Worm (Caenorhabditis elegans) whole organism, young adult: Measurements from ENCODE around the gene F56H9.9.

Experiments used
- C06A6.2 ChIP-seq: fragments of 200-800 bp; sonication (Bioruptor generic); conservative IDR thresholded peaks from 2 replicates; pipeline ENCODE4 v1.3.6; 2022; ENCODE audit warnings: missing genetic modification characterization, missing compliant biosample characterization
- D2030.7 ChIP-seq: fragments of 200-800 bp; sonication (Bioruptor generic); IDR thresholded peaks from 2 replicates; pipeline ENCODE4 v1.3.6; 2022; ENCODE audit warnings: missing genetic modification reagents, missing genetic modification characterization, missing compliant biosample characterization
- F23B12.7 ChIP-seq: sonication (generic microtip); optimal IDR thresholded peaks from 2 replicates; lab custom pipeline; 2017; ENCODE audit warnings: missing genetic modification characterization, mild to moderate bottlenecking, missing compliant biosample characterization, antibody characterized with exemption, moderate library complexity; ENCODE audit not compliant: insufficient read depth
- F33H1.4 ChIP-seq: fragments of 200-800 bp; sonication (Bioruptor generic); IDR thresholded peaks from 2 replicates; pipeline ENCODE4 v1.3.6; 2022; ENCODE audit warnings: missing genetic modification reagents, missing genetic modification characterization, missing compliant biosample characterization
- F37B4.10 ChIP-seq: fragments of 200-800 bp; sonication (Bioruptor generic); IDR thresholded peaks from 2 replicates; pipeline ENCODE4 v1.3.6; 2022; ENCODE audit warnings: missing genetic modification characterization, missing compliant biosample characterization
- F49E8.2 ChIP-seq: sonication (generic microtip); optimal IDR thresholded peaks from 3 replicates; lab custom pipeline; 2017; ENCODE audit warnings: missing genetic modification characterization, mild to moderate bottlenecking, missing compliant biosample characterization, antibody characterized with exemption, moderate library complexity; ENCODE audit not compliant: insufficient read depth
- F52B5.7 ChIP-seq: sonication (generic microtip); optimal IDR thresholded peaks from 2 replicates; lab custom pipeline; 2016; ENCODE audit warnings: mild to moderate bottlenecking, missing genetic modification characterization, missing compliant biosample characterization
- F57C9.4 ChIP-seq: sonication (generic microtip); optimal IDR thresholded peaks from 2 replicates; lab custom pipeline; 2017; ENCODE audit warnings: mild to moderate bottlenecking, missing genetic modification characterization, missing compliant biosample characterization
- T07F8.4 ChIP-seq: sonication (generic microtip); optimal IDR thresholded peaks from 2 replicates; lab custom pipeline; 2016; ENCODE audit warnings: mild to moderate bottlenecking, missing genetic modification characterization, moderate library complexity, missing compliant biosample characterization
- T26A5.8 ChIP-seq: sonication (generic microtip); optimal IDR thresholded peaks from 2 replicates; lab custom pipeline; 2016; ENCODE audit warnings: missing genetic modification characterization, missing compliant biosample characterization
- Y53F4B.3 ChIP-seq: fragments of 200-800 bp; sonication (Bioruptor generic); IDR thresholded peaks from 2 replicates; pipeline ENCODE4 v1.3.6; 2022; ENCODE audit warnings: missing genetic modification reagents, missing genetic modification characterization, missing compliant biosample characterization
- Y79H2A.3 ChIP-seq: fragments of 200-800 bp; sonication (Bioruptor generic); conservative IDR thresholded peaks from 2 replicates; pipeline ENCODE4 v1.3.6; 2022; ENCODE audit warnings: missing genetic modification reagents, missing genetic modification characterization, missing compliant biosample characterization
- Y95B8A.8 ChIP-seq: fragments of 200-800 bp; sonication (Bioruptor generic); IDR thresholded peaks from 2 replicates; pipeline ENCODE4 v1.3.6; 2022; ENCODE audit warnings: missing genetic modification reagents, missing genetic modification characterization, missing compliant biosample characterization
- ama-1 ChIP-seq, 3 experiments: fragments of 150-350 bp in 1 of 3; sonication (generic microtip) in 2 of 3; optimal IDR thresholded peaks; 2 replicates each; lab custom pipeline; 2014 to 2018; ENCODE audit warnings: missing biosample characterization in 2 of 3, missing genetic modification characterization in 2 of 3, missing genetic modification reagents in 2 of 3
- aptf-2 ChIP-seq: fragments of 200-800 bp; sonication (Bioruptor generic); conservative IDR thresholded peaks from 2 replicates; pipeline ENCODE4 v1.3.6; 2022; ENCODE audit warnings: missing genetic modification reagents, missing genetic modification characterization, missing compliant biosample characterization
- attf-5 ChIP-seq: fragments of 200-800 bp; sonication (Bioruptor generic); optimal IDR thresholded peaks from 2 replicates; lab custom pipeline; 2018; ENCODE audit warnings: mild to moderate bottlenecking, missing genetic modification characterization, missing compliant biosample characterization
- ceh-27 ChIP-seq: fragments of 200-800 bp; sonication (Bioruptor generic); optimal IDR thresholded peaks from 2 replicates; lab custom pipeline; 2018; ENCODE audit warnings: mild to moderate bottlenecking, missing genetic modification characterization, moderate library complexity, missing compliant biosample characterization
- ceh-40 ChIP-seq: fragments of 200-800 bp; sonication (Bioruptor generic); IDR thresholded peaks from 2 replicates; pipeline ENCODE4 v1.3.6; 2022; ENCODE audit warnings: missing genetic modification characterization, missing compliant biosample characterization
- ceh-58 ChIP-seq: fragments of 200-800 bp; sonication (Bioruptor generic); IDR thresholded peaks from 2 replicates; pipeline ENCODE4 v1.3.6; 2022; ENCODE audit warnings: missing genetic modification characterization, missing compliant biosample characterization
- ceh-79 ChIP-seq: sonication (generic microtip); optimal IDR thresholded peaks from 2 replicates; lab custom pipeline; 2017; ENCODE audit warnings: mild to moderate bottlenecking, missing genetic modification characterization, missing compliant biosample characterization
- chd-7 ChIP-seq: sonication (generic microtip); optimal IDR thresholded peaks from 2 replicates; lab custom pipeline; 2016; ENCODE audit warnings: mild to moderate bottlenecking, missing genetic modification characterization, moderate library complexity, missing compliant biosample characterization
- die-1 ChIP-seq: sonication (generic microtip); optimal IDR thresholded peaks from 2 replicates; lab custom pipeline; 2016; ENCODE audit warnings: missing genotype, mild to moderate bottlenecking, missing genetic modification characterization, missing compliant biosample characterization
- efl-1 ChIP-seq: fragments of 150-350 bp; optimal IDR thresholded peaks from 2 replicates; lab custom pipeline; 2014; ENCODE audit warnings: missing biosample characterization, missing genetic modification reagents, missing genetic modification characterization
- ekl-4 ChIP-seq: fragments of 200-800 bp; sonication (Bioruptor generic); IDR thresholded peaks from 2 replicates; pipeline ENCODE4 v1.3.6; 2022; ENCODE audit warnings: missing genetic modification reagents, missing genetic modification characterization, missing compliant biosample characterization
- gei-17 ChIP-seq: fragments of 200-800 bp; sonication (Bioruptor generic); optimal IDR thresholded peaks from 2 replicates; lab custom pipeline; 2018; ENCODE audit warnings: mild to moderate bottlenecking, missing genetic modification characterization, missing compliant biosample characterization
- hlh-12 ChIP-seq: sonication (generic microtip); optimal IDR thresholded peaks from 2 replicates; lab custom pipeline; 2016; ENCODE audit warnings: missing genetic modification characterization, missing compliant biosample characterization
- hmg-1.2 ChIP-seq: fragments of 200-800 bp; sonication (Bioruptor generic); IDR thresholded peaks from 2 replicates; pipeline ENCODE4 v1.3.6; 2022; ENCODE audit warnings: missing genetic modification reagents, missing genetic modification characterization, missing compliant biosample characterization
- hmg-20 ChIP-seq: fragments of 200-800 bp; sonication (Bioruptor generic); IDR thresholded peaks from 2 replicates; pipeline ENCODE4 v1.3.6; 2022; ENCODE audit warnings: missing genetic modification reagents, missing genetic modification characterization, missing compliant biosample characterization
- let-526 ChIP-seq: fragments of 200-800 bp; sonication (Bioruptor generic); IDR thresholded peaks from 2 replicates; pipeline ENCODE4 v1.3.6; 2022; ENCODE audit warnings: missing genetic modification reagents, missing genetic modification characterization, missing compliant biosample characterization
- lin-40 ChIP-seq: sonication (generic microtip); optimal IDR thresholded peaks from 2 replicates; lab custom pipeline; 2016; ENCODE audit warnings: missing genetic modification characterization, mild to moderate bottlenecking, missing compliant biosample characterization, missing genotype, missing genetic modification reagents
- lir-1 ChIP-seq: fragments of 200-800 bp; sonication (Bioruptor generic); conservative IDR thresholded peaks from 2 replicates; pipeline ENCODE4 v1.3.6; 2022; ENCODE audit warnings: missing genetic modification reagents, missing genetic modification characterization, missing compliant biosample characterization
- lsl-1 ChIP-seq: fragments of 200-800 bp; sonication (Bioruptor generic); optimal IDR thresholded peaks from 2 replicates; lab custom pipeline; 2018; ENCODE audit warnings: mild to moderate bottlenecking, missing genetic modification characterization, moderate library complexity, missing compliant biosample characterization
- madf-10 ChIP-seq: sonication (generic microtip); optimal IDR thresholded peaks from 2 replicates; lab custom pipeline; 2016; ENCODE audit warnings: mild to moderate bottlenecking, missing genetic modification characterization, missing compliant biosample characterization
- madf-3 ChIP-seq: fragments of 200-800 bp; sonication (Bioruptor generic); IDR thresholded peaks from 2 replicates; pipeline ENCODE4 v1.3.6; 2022; ENCODE audit warnings: missing genetic modification reagents, missing genetic modification characterization, missing compliant biosample characterization
- madf-6 ChIP-seq: fragments of 200-800 bp; sonication (Bioruptor generic); IDR thresholded peaks from 2 replicates; pipeline ENCODE4 v1.3.6; 2022; ENCODE audit warnings: missing genetic modification reagents, missing genetic modification characterization, missing compliant biosample characterization
- madf-8 ChIP-seq: fragments of 200-800 bp; sonication (Bioruptor generic); conservative IDR thresholded peaks from 2 replicates; pipeline ENCODE4 v1.3.6; 2022; ENCODE audit warnings: missing genetic modification reagents, missing genetic modification characterization, missing compliant biosample characterization
- nfya-1 ChIP-seq: sonication (generic microtip); optimal IDR thresholded peaks from 2 replicates; lab custom pipeline; 2017; ENCODE audit warnings: antibody characterized with exemption, missing compliant biosample characterization, missing genetic modification characterization, borderline replicate concordance; ENCODE audit not compliant: insufficient read depth
- nhr-90 ChIP-seq: sonication (generic microtip); optimal IDR thresholded peaks from 2 replicates; lab custom pipeline; 2016; ENCODE audit warnings: missing genotype, mild to moderate bottlenecking, missing genetic modification characterization, missing compliant biosample characterization
- rec-8 ChIP-seq, 2 experiments: sonication (generic microtip); optimal IDR thresholded peaks; 2 replicates each; lab custom pipeline; 2016; ENCODE audit warnings: mild to moderate bottlenecking in 2 of 2, missing genetic modification characterization in 2 of 2, missing genetic modification reagents in 2 of 2, missing genotype in 2 of 2, missing biosample characterization in 1 of 2, missing compliant biosample characterization in 1 of 2, moderate library complexity in 1 of 2
- sdz-38 ChIP-seq: sonication (generic microtip); optimal IDR thresholded peaks from 2 replicates; lab custom pipeline; 2016; ENCODE audit warnings: missing genotype, missing genetic modification characterization, missing compliant biosample characterization
- snpc-3.4 ChIP-seq: sonication (generic microtip); optimal IDR thresholded peaks from 2 replicates; lab custom pipeline; 2017; ENCODE audit warnings: missing genetic modification characterization, mild to moderate bottlenecking, missing compliant biosample characterization, antibody characterized with exemption, moderate library complexity, missing genotype, missing genetic modification reagents
- somi-1 ChIP-seq: fragments of 200-800 bp; sonication (Bioruptor generic); optimal IDR thresholded peaks from 2 replicates; lab custom pipeline; 2018; ENCODE audit warnings: mild to moderate bottlenecking, missing genetic modification characterization, missing compliant biosample characterization
- sptf-2 ChIP-seq: fragments of 200-800 bp; sonication (Bioruptor generic); optimal IDR thresholded peaks from 2 replicates; lab custom pipeline; 2018; ENCODE audit warnings: mild to moderate bottlenecking, missing genetic modification characterization, missing compliant biosample characterization
- tlf-1 ChIP-seq: fragments of 200-800 bp; sonication (Bioruptor generic); optimal IDR thresholded peaks from 2 replicates; lab custom pipeline; 2018; ENCODE audit warnings: mild to moderate bottlenecking, missing genetic modification characterization, missing compliant biosample characterization
- unc-130 ChIP-seq: sonication (generic microtip); optimal IDR thresholded peaks from 2 replicates; lab custom pipeline; 2016; ENCODE audit warnings: missing genetic modification reagents, missing genetic modification characterization, missing compliant biosample characterization
- xnd-1 ChIP-seq: sonication (generic microtip); optimal IDR thresholded peaks from 2 replicates; lab custom pipeline; 2016; ENCODE audit warnings: missing genotype, missing genetic modification reagents, missing genetic modification characterization, missing compliant biosample characterization
- ztf-18 ChIP-seq: sonication (generic microtip); optimal IDR thresholded peaks from 2 replicates; lab custom pipeline; 2016; ENCODE audit warnings: missing genotype, mild to moderate bottlenecking, missing genetic modification characterization, missing compliant biosample characterization
- ztf-22 ChIP-seq: fragments of 200-800 bp; sonication (Bioruptor generic); optimal IDR thresholded peaks from 2 replicates; lab custom pipeline; 2018; ENCODE audit warnings: mild to moderate bottlenecking, missing genetic modification characterization, moderate library complexity, missing compliant biosample characterization
- ztf-3 ChIP-seq: fragments of 200-800 bp; sonication (Bioruptor generic); optimal IDR thresholded peaks from 2 replicates; lab custom pipeline; 2018; ENCODE audit warnings: mild to moderate bottlenecking, missing genetic modification characterization, missing compliant biosample characterization

The F56H9.9 gene

DNA sequence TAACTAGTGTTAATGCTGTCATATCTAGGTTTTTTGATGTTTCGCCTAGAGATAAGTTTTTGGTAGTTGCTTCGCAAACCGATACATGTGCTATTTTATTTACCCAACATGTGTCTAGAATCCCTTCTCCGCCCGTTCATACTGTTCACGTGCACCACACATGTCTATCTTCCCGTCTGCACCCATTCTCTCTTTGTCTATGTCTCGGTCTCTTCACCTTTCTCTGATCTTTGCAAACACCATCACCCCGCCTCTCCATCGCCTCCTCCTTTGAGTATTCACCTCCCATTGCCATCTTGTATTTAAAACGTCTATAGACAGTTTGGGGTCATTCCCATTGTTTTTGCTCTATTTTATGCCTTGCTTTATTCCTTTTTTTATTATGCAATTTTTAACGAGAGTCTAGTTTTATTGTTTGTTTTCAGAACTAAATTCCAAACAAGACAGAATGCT lies 13.0 kb upstream of the F56H9.9 start, which contains the start of gene F56H9.2 (continued):
- TF ChIP-seq rec-8 (tag; optimal IDR thresholded peaks at IDR 0.05; lab: Kevin White, UChicago): no peak
- TF ChIP-seq F23B12.7 (tag; lab: Kevin White, UChicago): no peak
- TF ChIP-seq die-1 (tag; lab: Kevin White, UChicago): peak; percentile 5
- peak; percentile 67; the same call in 1 of the 2 replicates for TF ChIP-seq C06A6.2
- no peak for TF ChIP-seq nfya-1
- TF ChIP-seq T26A5.8 (tag; lab: Kevin White, UChicago): no peak
- TF ChIP-seq ztf-18: no peak
- no peak for TF ChIP-seq hlh-12 (tag; lab: Kevin White, UChicago)
- no peak for TF ChIP-seq madf-10 (tag; lab: Kevin White, UChicago)
- TF ChIP-seq xnd-1 (tag; lab: Kevin White, UChicago): no peak
- peak; percentile 46; the same call in 1 of the 2 replicates for TF ChIP-seq ekl-4
- no peak for TF ChIP-seq ceh-79 (tag; lab: Kevin White, UChicago)
- no peak for TF ChIP-seq F33H1.4 (GFP tag; lab: Robert Waterston, UW)
- no peak for TF ChIP-seq efl-1 (GFP tag; lab: Kevin White, UChicago)
- no peak for TF ChIP-seq ceh-40
- TF ChIP-seq lsl-1 (GFP tag; lab: Kevin White, UChicago): no peak
- TF ChIP-seq D2030.7 (GFP tag; lab: Robert Waterston, UW): no peak
- peak; percentile 7 for TF ChIP-seq somi-1
- TF ChIP-seq madf-3 (GFP tag; lab: Robert Waterston, UW): no peak
- no peak for TF ChIP-seq tlf-1 (GFP tag; lab: Kevin White, UChicago)
- peak; percentile 73 for TF ChIP-seq ztf-22 (GFP tag; lab: Kevin White, UChicago)
- TF ChIP-seq gei-17 (GFP tag; lab: Kevin White, UChicago): no peak
- peak; percentile 50; the same call in 1 of the 2 replicates for TF ChIP-seq hmg-1.2 (GFP tag; lab: Robert Waterston, UW)
- TF ChIP-seq nhr-90 (tag; lab: Kevin White, UChicago): no peak
- TF ChIP-seq ama-1 (optimal IDR thresholded peaks at IDR 0.05; lab: Kevin White, UChicago): no peak
- TF ChIP-seq ama-1 (GFP tag; optimal IDR thresholded peaks at IDR 0.05; lab: Kevin White, UChicago): no peak
- TF ChIP-seq let-526 (GFP tag; lab: Robert Waterston, UW): no peak
- no peak for TF ChIP-seq sptf-2 (GFP tag; lab: Kevin White, UChicago)
- TF ChIP-seq lin-40 (tag; lab: Kevin White, UChicago): peak; percentile 67
- no peak for TF ChIP-seq madf-8 (GFP tag; lab: Robert Waterston, UW)
- no peak for TF ChIP-seq hmg-20 (GFP tag; lab: Robert Waterston, UW)
- peak; percentile 55 for TF ChIP-seq attf-5
- no peak for TF ChIP-seq Y79H2A.3 (GFP tag; lab: Robert Waterston, UW)
- no peak for TF ChIP-seq F49E8.2 (tag; lab: Kevin White, UChicago)
- peak; percentile 68 for TF ChIP-seq chd-7
- TF ChIP-seq ceh-58 (GFP tag; lab: Robert Waterston, UW): no peak
- TF ChIP-seq Y95B8A.8 (GFP tag; lab: Robert Waterston, UW): no peak
- no peak for TF ChIP-seq aptf-2 (GFP tag; lab: Robert Waterston, UW)
- no peak for TF ChIP-seq unc-130 (GFP tag; lab: Kevin White, UChicago)
- TF ChIP-seq ceh-27 (GFP tag; lab: Kevin White, UChicago): no peak
- no peak for TF ChIP-seq snpc-3.4 (tag; lab: Kevin White, UChicago)
- no peak for TF ChIP-seq F37B4.10 (GFP tag; lab: Robert Waterston, UW)
- no peak for TF ChIP-seq T07F8.4 (tag; lab: Kevin White, UChicago)
- no peak for TF ChIP-seq madf-6
- no peak for TF ChIP-seq sdz-38 (tag; lab: Kevin White, UChicago)
- no peak for TF ChIP-seq F52B5.7 (tag; lab: Kevin White, UChicago)
- TF ChIP-seq F57C9.4 (tag; lab: Kevin White, UChicago): no peak
- no peak for TF ChIP-seq lir-1 (GFP tag; lab: Robert Waterston, UW)
- no peak for TF ChIP-seq Y53F4B.3 (GFP tag; lab: Robert Waterston, UW)
- no peak for TF ChIP-seq ztf-3 (GFP tag; lab: Kevin White, UChicago)
